Worm (Caenorhabditis elegans) whole organism, L4 larva: ENCODE data around the gene ceh-86.

Experiments used
- D1046.2 ChIP-seq: fragments of 200-800 bp; sonication (Bioruptor generic); IDR thresholded peaks from 2 replicates; pipeline ENCODE4 v1.3.6; 2022; ENCODE audit warnings: missing genetic modification characterization, missing compliant biosample characterization
- F10B5.3 ChIP-seq: sonication (generic microtip); optimal IDR thresholded peaks from 2 replicates; lab custom pipeline; 2016; ENCODE audit warnings: mild to moderate bottlenecking, missing genetic modification characterization, missing compliant biosample characterization
- F37D6.2 ChIP-seq: sonication (generic microtip); optimal IDR thresholded peaks from 2 replicates; lab custom pipeline; 2016; ENCODE audit warnings: mild to moderate bottlenecking, missing genetic modification characterization, missing compliant biosample characterization
- F44E2.7 ChIP-seq: fragments of 200-800 bp; sonication (Bioruptor generic); IDR thresholded peaks from 2 replicates; pipeline ENCODE4 v2.1.2; 2022; ENCODE audit warnings: missing genetic modification characterization, missing compliant biosample characterization
- F49E8.2 ChIP-seq: sonication (generic microtip); optimal IDR thresholded peaks from 2 replicates; lab custom pipeline; 2016; ENCODE audit warnings: missing compliant biosample characterization, mild to moderate bottlenecking, missing genetic modification characterization, borderline replicate concordance
- R02D3.7 ChIP-seq: fragments of 150-350 bp; sonication (generic microtip); optimal IDR thresholded peaks from 3 replicates; lab custom pipeline; 2014; ENCODE audit warnings: missing biosample characterization, missing genetic modification characterization
- T20F7.1 ChIP-seq: fragments of 200-800 bp; sonication (Bioruptor generic); optimal IDR thresholded peaks from 2 replicates; lab custom pipeline; 2018; ENCODE audit warnings: mild to moderate bottlenecking, missing genetic modification characterization, missing compliant biosample characterization
- Y48G9A.11 ChIP-seq: fragments of 200-800 bp; sonication (Bioruptor generic); IDR thresholded peaks from 2 replicates; pipeline ENCODE4 v1.3.6; 2022; ENCODE audit warnings: missing genetic modification reagents, missing genetic modification characterization, missing compliant biosample characterization
- Y75B8A.6 ChIP-seq: fragments of 200-800 bp; sonication (Bioruptor generic); IDR thresholded peaks from 2 replicates; pipeline ENCODE4 v1.3.6; 2022; ENCODE audit warnings: missing genetic modification reagents, missing genetic modification characterization, missing compliant biosample characterization
- ZK546.5 ChIP-seq, 2 experiments: sonication (generic microtip); optimal IDR thresholded peaks; 2 replicates each; lab custom pipeline; 2017; ENCODE audit warnings: missing biosample characterization in 2 of 2, missing genetic modification characterization in 2 of 2
- ceh-32 ChIP-seq: sonication (generic microtip); optimal IDR thresholded peaks from 2 replicates; lab custom pipeline; 2016; ENCODE audit warnings: mild to moderate bottlenecking, missing genetic modification characterization, missing compliant biosample characterization; ENCODE audit not compliant: poor library complexity
- ceh-44 ChIP-seq: fragments of 200-800 bp; sonication (Bioruptor generic); IDR thresholded peaks from 2 replicates; pipeline ENCODE4 v1.3.6; 2022; ENCODE audit warnings: missing genetic modification reagents, missing genetic modification characterization, missing compliant biosample characterization
- ctbp-1 ChIP-seq: fragments of 200-800 bp; sonication (Bioruptor generic); IDR thresholded peaks from 2 replicates; pipeline ENCODE4 v1.3.6; 2022; ENCODE audit warnings: missing genetic modification reagents, missing genetic modification characterization, missing compliant biosample characterization
- daf-16 ChIP-seq, 3 experiments: sonication (generic microtip); optimal IDR thresholded peaks; 2 replicates each; lab custom pipeline; 2016 to 2017; ENCODE audit warnings: missing genetic modification characterization in 3 of 3, missing genetic modification reagents in 3 of 3, mild to moderate bottlenecking in 2 of 3, missing compliant biosample characterization in 2 of 3, missing biosample characterization in 1 of 3, moderate library complexity in 1 of 3
- daf-8 ChIP-seq: fragments of 200-800 bp; sonication (Bioruptor generic); IDR thresholded peaks from 2 replicates; pipeline ENCODE4 v1.3.6; 2022; ENCODE audit warnings: missing genetic modification characterization, missing compliant biosample characterization
- dmd-6 ChIP-seq: fragments of 200-800 bp; sonication (Bioruptor generic); IDR thresholded peaks from 2 replicates; pipeline ENCODE4 v1.3.6; 2022; ENCODE audit warnings: missing genetic modification reagents, missing genetic modification characterization, missing compliant biosample characterization
- dmd-8 ChIP-seq: fragments of 200-800 bp; sonication (Bioruptor generic); IDR thresholded peaks from 2 replicates; pipeline ENCODE4 v1.3.6; 2022; ENCODE audit warnings: missing genetic modification characterization, missing compliant biosample characterization
- dpl-1 ChIP-seq: fragments of 150-350 bp; optimal IDR thresholded peaks from 2 replicates; lab custom pipeline; 2014; ENCODE audit warnings: missing biosample characterization, missing genetic modification reagents, missing genetic modification characterization
- dve-1 ChIP-seq: sonication (generic microtip); optimal IDR thresholded peaks from 2 replicates; lab custom pipeline; 2017; ENCODE audit warnings: antibody characterized with exemption, mild to moderate bottlenecking, missing genetic modification characterization, missing compliant biosample characterization; ENCODE audit not compliant: insufficient read depth
- fos-1 ChIP-seq: fragments of 150-350 bp; optimal IDR thresholded peaks from 2 replicates; lab custom pipeline; 2014; ENCODE audit warnings: missing biosample characterization, missing genetic modification characterization
- hlh-11 ChIP-seq: fragments of 200-800 bp; sonication (Bioruptor generic); optimal IDR thresholded peaks from 2 replicates; lab custom pipeline; 2018; ENCODE audit warnings: mild to moderate bottlenecking, missing genetic modification characterization, missing compliant biosample characterization
- hlh-30 ChIP-seq: sonication (generic microtip); optimal IDR thresholded peaks from 2 replicates; lab custom pipeline; 2017; ENCODE audit warnings: antibody characterized with exemption, mild to moderate bottlenecking, missing genetic modification characterization, missing compliant biosample characterization; ENCODE audit not compliant: insufficient read depth
- lim-7 ChIP-seq: fragments of 200-800 bp; sonication (Bioruptor generic); IDR thresholded peaks from 2 replicates; pipeline ENCODE4 v1.3.6; 2022; ENCODE audit warnings: missing genetic modification characterization, missing compliant biosample characterization
- lin-1 ChIP-seq: fragments of 200-800 bp; sonication (Bioruptor generic); IDR thresholded peaks from 2 replicates; pipeline ENCODE4 v1.3.6; 2022; ENCODE audit warnings: missing genetic modification reagents, missing genetic modification characterization, missing compliant biosample characterization
- lin-38 ChIP-seq: fragments of 200-800 bp; sonication (Bioruptor generic); IDR thresholded peaks from 2 replicates; pipeline ENCODE4 v1.3.6; 2022; ENCODE audit warnings: missing genetic modification reagents, missing genetic modification characterization, missing compliant biosample characterization
- lsy-2 ChIP-seq, 2 experiments: fragments of 150-350 bp in 1 of 2; sonication (generic microtip) in 1 of 2; optimal IDR thresholded peaks; 2 replicates each; lab custom pipeline; 2014 to 2017; ENCODE audit warnings: missing biosample characterization in 2 of 2, missing genetic modification characterization in 2 of 2
- madf-5 ChIP-seq, 2 experiments: fragments of 200-800 bp; sonication (Bioruptor generic); IDR thresholded peaks; 2 replicates each; pipeline ENCODE4 v1.3.6; 2022; ENCODE audit warnings: missing compliant biosample characterization in 2 of 2, missing genetic modification characterization in 2 of 2
- mdt-29 ChIP-seq: fragments of 200-800 bp; sonication (Bioruptor generic); IDR thresholded peaks from 2 replicates; pipeline ENCODE4 v1.3.6; 2022; ENCODE audit warnings: missing genetic modification reagents, missing genetic modification characterization, missing compliant biosample characterization
- mep-1 ChIP-seq: fragments of 150-350 bp; sonication (generic microtip); optimal IDR thresholded peaks from 3 replicates; lab custom pipeline; 2014; ENCODE audit warnings: missing biosample characterization, missing genetic modification characterization
- mxl-3 ChIP-seq: fragments of 200-800 bp; sonication (Bioruptor generic); optimal IDR thresholded peaks from 2 replicates; lab custom pipeline; 2018; ENCODE audit warnings: mild to moderate bottlenecking, missing genetic modification characterization, missing compliant biosample characterization
- nhr-28 ChIP-seq: fragments of 150-350 bp; optimal IDR thresholded peaks from 2 replicates; lab custom pipeline; 2014; ENCODE audit warnings: missing biosample characterization, missing genetic modification characterization
- nhr-42 ChIP-seq: fragments of 200-800 bp; sonication (Bioruptor generic); IDR thresholded peaks from 2 replicates; pipeline ENCODE4 v1.3.6; 2022; ENCODE audit warnings: missing genetic modification characterization, missing compliant biosample characterization
- nhr-48 ChIP-seq: sonication (generic microtip); optimal IDR thresholded peaks from 2 replicates; lab custom pipeline; 2016; ENCODE audit warnings: mild to moderate bottlenecking, missing genetic modification characterization, missing compliant biosample characterization
- nhr-6 ChIP-seq: fragments of 150-350 bp; optimal IDR thresholded peaks from 2 replicates; lab custom pipeline; 2014; ENCODE audit warnings: missing biosample characterization, missing genetic modification characterization
- nhr-77 ChIP-seq: fragments of 150-350 bp; optimal IDR thresholded peaks from 2 replicates; lab custom pipeline; 2014; ENCODE audit warnings: missing biosample characterization, missing genetic modification characterization
- pha-4 ChIP-seq, 2 experiments: fragments of 150-350 bp in 1 of 2; fragments of 200-800 bp in 1 of 2; sonication (Bioruptor generic) in 1 of 2; IDR thresholded peaks in 1 of 2; optimal IDR thresholded peaks in 1 of 2; 2 replicates each; pipeline versions ENCODE4 v1.3.6 to Lab custom; 2014 to 2022; ENCODE audit warnings: missing genetic modification characterization in 2 of 2, missing genetic modification reagents in 2 of 2, missing biosample characterization in 1 of 2, missing compliant biosample characterization in 1 of 2
- pqm-1 ChIP-seq: sonication (generic microtip); optimal IDR thresholded peaks from 2 replicates; lab custom pipeline; 2017; ENCODE audit warnings: missing biosample characterization, missing genetic modification characterization
- rbr-2 ChIP-seq: sonication (generic microtip); optimal IDR thresholded peaks from 2 replicates; lab custom pipeline; 2016; ENCODE audit warnings: missing genotype, missing genetic modification characterization, missing compliant biosample characterization
- sdz-12 ChIP-seq: fragments of 200-800 bp; sonication (Bioruptor generic); optimal IDR thresholded peaks from 2 replicates; lab custom pipeline; 2018; ENCODE audit warnings: mild to moderate bottlenecking, missing genetic modification characterization, missing compliant biosample characterization
- set-16 ChIP-seq: fragments of 200-800 bp; sonication (Bioruptor generic); IDR thresholded peaks from 2 replicates; pipeline ENCODE4 v1.3.6; 2022; ENCODE audit warnings: missing genetic modification reagents, missing genetic modification characterization, missing compliant biosample characterization
- skn-1 ChIP-seq: fragments of 150-350 bp; optimal IDR thresholded peaks from 2 replicates; lab custom pipeline; 2014; ENCODE audit warnings: missing biosample characterization, missing genetic modification characterization
- snpc-1.2 ChIP-seq: fragments of 200-800 bp; sonication (Bioruptor generic); IDR thresholded peaks from 2 replicates; pipeline ENCODE4 v1.3.6; 2022; ENCODE audit warnings: missing genetic modification reagents, missing genetic modification characterization, missing compliant biosample characterization
- snpc-4 ChIP-seq: fragments of 150-350 bp; optimal IDR thresholded peaks from 2 replicates; lab custom pipeline; 2014; ENCODE audit warnings: missing biosample characterization, missing genetic modification characterization
- tag-97 ChIP-seq: fragments of 200-800 bp; sonication (Bioruptor generic); IDR thresholded peaks from 2 replicates; pipeline ENCODE4 v1.3.6; 2022; ENCODE audit warnings: missing genetic modification characterization, missing compliant biosample characterization
- tra-1 ChIP-seq: fragments of 200-800 bp; sonication (Bioruptor generic); IDR thresholded peaks from 2 replicates; pipeline ENCODE4 v1.3.6; 2022; ENCODE audit warnings: missing genetic modification reagents, missing genetic modification characterization, missing compliant biosample characterization
- unc-62 ChIP-seq, 3 experiments: fragments of 150-350 bp in 1 of 3; sonication (generic microtip); optimal IDR thresholded peaks in 2 of 3; peaks in 1 of 3; 1 replicate in 1 of 3; 2 replicates in 2 of 3; lab custom pipeline; 2014 to 2017; ENCODE audit warnings: missing biosample characterization in 3 of 3, missing genetic modification characterization in 3 of 3, missing genetic modification reagents in 3 of 3, missing genotype in 1 of 3
- vab-7 ChIP-seq: fragments of 200-800 bp; sonication (Bioruptor generic); IDR thresholded peaks from 2 replicates; pipeline ENCODE4 v1.3.6; 2022; ENCODE audit warnings: missing genetic modification reagents, missing genetic modification characterization, missing compliant biosample characterization
- zfp-2 ChIP-seq: sonication (generic microtip); optimal IDR thresholded peaks from 2 replicates; lab custom pipeline; 2016; ENCODE audit warnings: mild to moderate bottlenecking, missing genetic modification characterization, missing compliant biosample characterization
- ztf-11 ChIP-seq: fragments of 150-350 bp; optimal IDR thresholded peaks from 2 replicates; lab custom pipeline; 2014; ENCODE audit warnings: missing biosample characterization, missing genetic modification characterization

Gene ceh-86

DNA sequence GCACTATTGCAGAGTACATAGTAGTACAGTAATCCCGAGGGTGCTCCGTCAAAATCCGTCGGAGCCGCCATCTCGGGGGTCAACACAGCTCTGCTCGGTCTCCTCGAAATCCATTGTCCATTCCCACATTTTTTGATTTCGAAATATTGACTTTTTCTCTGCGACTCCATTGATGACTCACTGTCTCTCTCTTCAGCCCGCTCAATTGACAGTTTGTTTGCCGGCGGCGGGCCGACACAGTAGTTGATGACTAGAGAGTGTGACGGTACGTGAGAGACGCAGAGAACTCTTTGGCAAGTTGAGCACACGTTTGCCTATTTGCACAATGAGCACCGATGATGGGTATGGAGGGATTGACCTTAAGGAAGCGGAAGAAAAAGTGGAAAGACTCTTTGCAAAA lies 22.9 kb upstream of the ceh-86 start (continued):
- TF ChIP-seq lsy-2 (tag; optimal IDR thresholded peaks at IDR 0.05; lab: Kevin White, UChicago) (peak in 1 of 2 experiments; percentile 24), T20F7.1 (GFP tag; lab: Kevin White, UChicago) (no peak), dmd-8 (GFP tag; lab: Robert Waterston, UW) (no peak), ztf-11 (tag; lab: Kevin White, UChicago) (no peak), dpl-1 (peak; percentile 9), sdz-12 (GFP tag; lab: Kevin White, UChicago) (no peak), lin-38 (no peak), mxl-3 (GFP tag; lab: Kevin White, UChicago) (peak; percentile 28), mdt-29 (GFP tag; lab: Robert Waterston, UW) (no peak), tra-1 (GFP tag; lab: Robert Waterston, UW) (no peak), hlh-30 (tag; lab: Kevin White, UChicago) (peak; percentile 53), snpc-4 (tag; lab: Kevin White, UChicago) (no peak), set-16 (no peak; the same call in 1 of the 2 replicates), madf-5 (GFP tag; IDR thresholded peaks at IDR 0.05; lab: Robert Waterston, UW) (no peak), unc-62 (GFP tag; optimal IDR thresholded peaks at IDR 0.05 in 1 of 2; lab: Kevin White, UChicago) (no peak), unc-62 (tag; optimal IDR thresholded peaks at IDR 0.05; lab: Kevin White, UChicago) (no peak), R02D3.7 (no peak), pha-4 (GFP tag; IDR thresholded peaks at IDR 0.05; lab: Robert Waterston, UW) (no peak; the same call in 1 of the 2 replicates), pha-4 (tag; optimal IDR thresholded peaks at IDR 0.05; lab: Kevin White, UChicago) (peak; percentile 34), fos-1 (tag; lab: Kevin White, UChicago) (no peak), daf-8 (GFP tag; lab: Robert Waterston, UW) (no peak), rbr-2 (tag; lab: Kevin White, UChicago) (no peak), F44E2.7 (GFP tag; lab: Robert Waterston, UW) (0 out of 2 replicates have a peak, but pooled peaks have one; percentile 20), daf-16 (GFP tag; optimal IDR thresholded peaks at IDR 0.05; lab: Kevin White, UChicago) (no peak), daf-16 (tag; optimal IDR thresholded peaks at IDR 0.05; lab: Kevin White, UChicago) (peak; percentile 77), nhr-48 (no peak), mep-1 (tag; lab: Kevin White, UChicago) (peak; percentile 52), F37D6.2 (no peak), lin-1 (GFP tag; lab: Robert Waterston, UW) (peak; percentile 66; the same call in 1 of the 2 replicates), ZK546.5 (tag; optimal IDR thresholded peaks at IDR 0.05; lab: Kevin White, UChicago) (no peak), zfp-2 (no peak), snpc-1.2 (no peak), Y48G9A.11 (no peak), nhr-77 (tag; lab: Kevin White, UChicago) (peak; percentile 33), vab-7 (GFP tag; lab: Robert Waterston, UW) (no peak)

DNA sequence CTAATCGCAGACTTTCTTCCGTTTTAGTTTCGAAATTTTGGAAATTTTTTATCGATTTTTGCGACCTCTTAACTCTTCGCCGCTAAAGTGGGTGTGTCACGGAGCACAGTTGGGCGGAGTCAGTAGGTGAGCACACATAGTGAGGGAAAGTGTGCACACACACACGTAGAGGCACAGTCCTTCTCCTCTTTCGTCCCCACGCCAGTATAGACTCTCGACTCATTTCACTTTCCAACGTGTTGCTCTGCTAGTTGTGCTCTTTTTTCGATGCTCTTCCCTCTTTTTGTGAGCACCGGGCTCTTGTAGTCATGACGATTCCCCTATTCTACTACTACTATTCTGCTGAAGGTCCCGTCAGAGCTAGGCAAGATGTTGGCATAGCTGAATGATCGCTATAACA lies 20.6 kb upstream of the ceh-86 start:
- TF ChIP-seq Y48G9A.11 (no peak), D1046.2 (GFP tag; lab: Robert Waterston, UW) (no peak), daf-16 (GFP tag; optimal IDR thresholded peaks at IDR 0.05; lab: Kevin White, UChicago) (no peak), daf-16 (tag; optimal IDR thresholded peaks at IDR 0.05; lab: Kevin White, UChicago) (peak; percentile 26), hlh-11 (peak; percentile 31), lim-7 (GFP tag; lab: Robert Waterston, UW) (no peak), mdt-29 (GFP tag; lab: Robert Waterston, UW) (no peak), sdz-12 (GFP tag; lab: Kevin White, UChicago) (no peak), F10B5.3 (tag; lab: Kevin White, UChicago) (no peak), nhr-28 (tag; lab: Kevin White, UChicago) (peak; percentile 69), nhr-6 (tag; lab: Kevin White, UChicago) (no peak), dmd-6 (GFP tag; lab: Robert Waterston, UW) (peak; percentile 21; the same call in 1 of the 2 replicates), F49E8.2 (tag; lab: Kevin White, UChicago) (no peak), dve-1 (tag; lab: Kevin White, UChicago) (peak; percentile 32), ctbp-1 (GFP tag; lab: Robert Waterston, UW) (no peak), ceh-44 (GFP tag; lab: Robert Waterston, UW) (no peak), hlh-30 (tag; lab: Kevin White, UChicago) (peak; percentile 6), tag-97 (GFP tag; lab: Robert Waterston, UW) (no peak), ceh-32 (no peak), Y75B8A.6 (0 out of 2 replicates have a peak, but pooled peaks have one; percentile 49), pha-4 (GFP tag; IDR thresholded peaks at IDR 0.05; lab: Robert Waterston, UW) (no peak), pha-4 (tag; optimal IDR thresholded peaks at IDR 0.05; lab: Kevin White, UChicago) (no peak), nhr-42 (GFP tag; lab: Robert Waterston, UW) (no peak), skn-1 (tag; lab: Kevin White, UChicago) (no peak), pqm-1 (peak; percentile 32)
